Worm (Caenorhabditis elegans) whole organism, L3 larva: ENCODE data around the gene sel-5.

Experiments used
- fos-1 ChIP-seq: fragments of 150-350 bp; optimal IDR thresholded peaks from 2 replicates; lab custom pipeline; 2014; ENCODE audit warnings: missing biosample characterization, missing genetic modification characterization
- mdl-1 ChIP-seq: fragments of 150-350 bp; optimal IDR thresholded peaks from 2 replicates; lab custom pipeline; 2014; ENCODE audit warnings: missing biosample characterization, missing genetic modification characterization
- nhr-28 ChIP-seq: fragments of 150-350 bp; optimal IDR thresholded peaks from 2 replicates; lab custom pipeline; 2014; ENCODE audit warnings: missing biosample characterization, missing genetic modification characterization
- snpc-4 ChIP-seq: fragments of 150-350 bp; optimal IDR thresholded peaks from 2 replicates; lab custom pipeline; 2014; ENCODE audit warnings: missing biosample characterization, missing genetic modification characterization

ce11 chrIII:4594762-4595523, 16.7 kb upstream of the sel-5 start:
- TF ChIP-seq nhr-28 (tag; lab: Kevin White, UChicago) (no peak), snpc-4 (tag; lab: Kevin White, UChicago) (no peak), mdl-1 (tag; lab: Kevin White, UChicago) (no peak), fos-1 (no peak)
